Worm (Caenorhabditis elegans): ENCODE results near the gene K07H8.12.

DNA sequence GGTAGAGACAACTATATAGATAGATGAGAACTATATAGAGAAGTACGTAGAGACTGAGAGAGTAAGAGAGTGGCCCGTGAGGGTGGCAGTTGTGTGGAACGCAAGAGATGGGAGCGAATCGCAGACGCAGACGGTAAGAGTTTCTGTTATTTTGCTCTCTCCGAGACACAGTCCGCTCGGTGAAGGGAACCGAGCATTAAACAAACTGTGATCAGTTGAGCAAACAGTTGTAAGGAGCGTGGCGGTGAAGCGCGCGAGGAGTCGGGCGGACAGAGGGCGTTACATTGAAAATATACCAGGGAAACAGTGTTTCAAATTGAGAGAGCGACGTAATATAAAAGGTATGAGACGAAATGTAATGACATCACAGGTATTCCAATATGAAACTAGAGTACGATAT is 47.0 kb downstream of the K07H8.12 start:
- peak; percentile 11 for TF ChIP-seq egl-27 (tag; optimal IDR thresholded peaks at IDR 0.05)
- TF ChIP-seq nhr-77 (tag; optimal IDR thresholded peaks at IDR 0.05): no peak
- no peak for TF ChIP-seq nhr-11 (tag; optimal IDR thresholded peaks at IDR 0.05)
- peak; percentile 4 for TF ChIP-seq fos-1 (tag; optimal IDR thresholded peaks at IDR 0.05)
- TF ChIP-seq unc-55 (GFP tag; optimal IDR thresholded peaks at IDR 0.05): no peak
- no peak for TF ChIP-seq ama-1 (optimal IDR thresholded peaks at IDR 0.05)
- no peak for TF ChIP-seq lin-11 (tag; optimal IDR thresholded peaks at IDR 0.05)
- no peak for TF ChIP-seq snpc-4 (tag; optimal IDR thresholded peaks at IDR 0.05)
- no peak for TF ChIP-seq R02D3.7 (tag; optimal IDR thresholded peaks at IDR 0.05)
- no peak for TF ChIP-seq nhr-12 (tag; optimal IDR thresholded peaks at IDR 0.05)
- no peak for TF ChIP-seq zag-1 (tag; optimal IDR thresholded peaks at IDR 0.05)
- TF ChIP-seq lin-13 (GFP tag; optimal IDR thresholded peaks at IDR 0.05): no peak
- TF ChIP-seq mab-5 (tag; optimal IDR thresholded peaks at IDR 0.05): no peak
